Fruit fly (Drosophila melanogaster) whole organism, embryonic: ENCODE results near the gene CG33172.

Experiments used
- Atf-2 ChIP-seq: fragments of 200-800 bp; sonication (Bioruptor generic); optimal IDR thresholded peaks from 2 replicates; lab custom pipeline; 2016; ENCODE audit warnings: missing biosample characterization, missing genetic modification characterization
- CG10321 ChIP-seq: fragments of 200-800 bp; sonication (Bioruptor generic); IDR thresholded peaks from 2 replicates; pipeline ENCODE4 v1.3.6; 2022; ENCODE audit warnings: missing biosample characterization, missing genetic modification characterization
- CG10959 ChIP-seq: fragments of 200-800 bp; sonication (Bioruptor generic); IDR thresholded peaks from 2 replicates; pipeline ENCODE4 v1.3.6; 2022; ENCODE audit warnings: missing biosample characterization, missing genetic modification characterization
- CG1233 ChIP-seq: fragments of 200-800 bp; sonication (Bioruptor generic); optimal IDR thresholded peaks from 4 replicates; lab custom pipeline; 2018; ENCODE audit warnings: missing biosample characterization, mild to moderate bottlenecking, missing genetic modification characterization
- CG13624 ChIP-seq: fragments of 200-800 bp; sonication (Bioruptor generic); optimal IDR thresholded peaks from 2 replicates; lab custom pipeline; 2016; ENCODE audit warnings: missing biosample characterization, missing genetic modification characterization
- CG14014 ChIP-seq: fragments of 200-800 bp; sonication (Bioruptor generic); IDR thresholded peaks from 2 replicates; pipeline ENCODE4 v1.3.6; 2022; ENCODE audit warnings: missing biosample characterization, missing genetic modification characterization
- CG15601 ChIP-seq: fragments of 200-800 bp; sonication (Bioruptor generic); optimal IDR thresholded peaks from 3 replicates; lab custom pipeline; 2019; ENCODE audit warnings: missing biosample characterization, mild to moderate bottlenecking, missing genetic modification characterization, moderate library complexity
- CG1602 ChIP-seq: fragments of 200-800 bp; sonication (Bioruptor generic); optimal IDR thresholded peaks from 3 replicates; lab custom pipeline; 2016; ENCODE audit warnings: missing biosample characterization, missing genetic modification characterization
- CG16863 ChIP-seq: fragments of 200-800 bp; sonication (Bioruptor generic); optimal IDR thresholded peaks from 3 replicates; lab custom pipeline; 2016; ENCODE audit warnings: missing biosample characterization, missing genetic modification characterization
- CG17802 ChIP-seq: fragments of 200-800 bp; sonication (Bioruptor generic); optimal IDR thresholded peaks from 2 replicates; lab custom pipeline; 2018; ENCODE audit warnings: missing biosample characterization, mild to moderate bottlenecking, missing genetic modification characterization, moderate library complexity
- CG1792 ChIP-seq: fragments of 200-800 bp; sonication (Bioruptor generic); optimal IDR thresholded peaks from 2 replicates; lab custom pipeline; 2016; ENCODE audit warnings: missing biosample characterization, missing genetic modification characterization
- CG3065 ChIP-seq: fragments of 200-800 bp; sonication (Bioruptor generic); optimal IDR thresholded peaks from 2 replicates; lab custom pipeline; 2016; ENCODE audit warnings: missing biosample characterization, missing genetic modification characterization
- CG31388 ChIP-seq: fragments of 200-800 bp; sonication (Bioruptor generic); optimal IDR thresholded peaks from 2 replicates; lab custom pipeline; 2016; ENCODE audit warnings: missing biosample characterization, missing genetic modification characterization
- CG32767 ChIP-seq: fragments of 200-800 bp; sonication (Bioruptor generic); IDR thresholded peaks from 2 replicates; pipeline ENCODE4 v1.3.6; 2022; ENCODE audit warnings: missing biosample characterization, missing genetic modification characterization
- CG4328 ChIP-seq: fragments of 200-800 bp; sonication (Bioruptor generic); optimal IDR thresholded peaks from 3 replicates; lab custom pipeline; 2017; ENCODE audit warnings: missing biosample characterization, missing genetic modification reagents, missing genetic modification characterization
- CG6791 ChIP-seq: fragments of 200-800 bp; sonication (Bioruptor generic); IDR thresholded peaks from 3 replicates; pipeline ENCODE4 v1.3.6; 2022; ENCODE audit warnings: missing biosample characterization, missing genetic modification characterization; ENCODE audit not compliant: partially characterized antibody
- CG7963 ChIP-seq: fragments of 200-800 bp; sonication (Bioruptor generic); IDR thresholded peaks from 3 replicates; pipeline ENCODE4 v1.3.6; 2022; ENCODE audit warnings: missing biosample characterization, missing genetic modification characterization; ENCODE audit not compliant: partially characterized antibody
- CG8478 ChIP-seq: fragments of >200 bp; optimal IDR thresholded peaks from 2 replicates; lab custom pipeline; 2018
- CG9817 ChIP-seq: fragments of 200-800 bp; sonication (Bioruptor generic); optimal IDR thresholded peaks from 2 replicates; lab custom pipeline; 2018; ENCODE audit warnings: missing biosample characterization, mild to moderate bottlenecking, missing genetic modification characterization, moderate library complexity
- CkIIα-i1 ChIP-seq: fragments of 200-800 bp; sonication (Bioruptor generic); IDR thresholded peaks from 2 replicates; pipeline ENCODE4 v1.3.6; 2022; ENCODE audit warnings: missing biosample characterization, missing genetic modification characterization
- CrebB ChIP-seq: fragments of 200-800 bp; sonication (Bioruptor generic); optimal IDR thresholded peaks from 3 replicates; lab custom pipeline; 2018; ENCODE audit warnings: missing biosample characterization, mild to moderate bottlenecking, missing genetic modification characterization
- Doc2 ChIP-seq: fragments of 200-800 bp; sonication (Bioruptor generic); IDR thresholded peaks from 2 replicates; pipeline ENCODE4 v1.3.6; 2022; ENCODE audit warnings: missing biosample characterization, missing genetic modification characterization
- Ets65A ChIP-seq: fragments of 200-800 bp; sonication (Bioruptor generic); peaks from one replicate; lab custom pipeline; 2016; ENCODE audit warnings: missing biosample characterization, missing genetic modification characterization
- MBD-R2 ChIP-seq: fragments of 200-800 bp; sonication (Bioruptor generic); IDR thresholded peaks from 2 replicates; pipeline ENCODE4 v1.3.6; 2022; ENCODE audit warnings: missing biosample characterization, missing genetic modification characterization
- NFAT ChIP-seq: fragments of 200-800 bp; sonication (Bioruptor generic); IDR thresholded peaks from 2 replicates; pipeline ENCODE4 v1.3.6; 2022; ENCODE audit warnings: missing biosample characterization, missing genetic modification characterization
- Scr ChIP-seq: fragments of 200-800 bp; sonication (Bioruptor generic); IDR thresholded peaks from 2 replicates; pipeline ENCODE4 v1.3.6; 2022; ENCODE audit warnings: missing biosample characterization, missing genetic modification characterization; ENCODE audit not compliant: partially characterized antibody
- az2 ChIP-seq: fragments of 200-800 bp; sonication (Bioruptor generic); optimal IDR thresholded peaks from 3 replicates; lab custom pipeline; 2016; ENCODE audit warnings: missing biosample characterization, missing genetic modification characterization
- bigmax ChIP-seq: fragments of 200-800 bp; sonication (Bioruptor generic); optimal IDR thresholded peaks from 2 replicates; lab custom pipeline; 2018; ENCODE audit warnings: missing biosample characterization, mild to moderate bottlenecking, missing genetic modification characterization
- caup ChIP-seq: fragments of 200-800 bp; sonication (Bioruptor generic); optimal IDR thresholded peaks from 3 replicates; lab custom pipeline; 2017; ENCODE audit warnings: missing biosample characterization, mild to moderate bottlenecking, missing genetic modification characterization, moderate library complexity; ENCODE audit not compliant: severe bottlenecking
- ci ChIP-seq: fragments of 200-800 bp; sonication (Bioruptor generic); IDR thresholded peaks from 3 replicates; pipeline ENCODE4 v1.3.6; 2022; ENCODE audit warnings: missing biosample characterization, missing genetic modification characterization
- corto ChIP-seq: fragments of 200-800 bp; sonication (Bioruptor generic); optimal IDR thresholded peaks from 2 replicates; lab custom pipeline; 2016; ENCODE audit warnings: missing biosample characterization, mild to moderate bottlenecking, missing genetic modification characterization, moderate library complexity
- crc ChIP-seq: fragments of 200-800 bp; sonication (Bioruptor generic); optimal IDR thresholded peaks from 2 replicates; lab custom pipeline; 2016; ENCODE audit warnings: missing biosample characterization, missing genetic modification characterization
- crol ChIP-seq: fragments of 200-800 bp; sonication (Bioruptor generic); IDR thresholded peaks from 2 replicates; pipeline ENCODE4 v1.3.6; 2022; ENCODE audit warnings: missing biosample characterization, missing genetic modification characterization
- dan ChIP-seq: fragments of 200-800 bp; sonication (Bioruptor generic); IDR thresholded peaks from 2 replicates; pipeline ENCODE4 v1.3.6; 2022; ENCODE audit warnings: missing biosample characterization, missing genetic modification characterization
- dmrt99B ChIP-seq: fragments of 200-800 bp; sonication (Bioruptor generic); optimal IDR thresholded peaks from 2 replicates; lab custom pipeline; 2018; ENCODE audit warnings: missing biosample characterization, mild to moderate bottlenecking, missing genetic modification characterization, moderate library complexity
- esg ChIP-seq: fragments of 200-800 bp; sonication (Bioruptor generic); conservative IDR thresholded peaks from 2 replicates; pipeline ENCODE4 v1.3.6; 2022; ENCODE audit warnings: missing biosample characterization, missing genetic modification characterization
- gcm ChIP-seq: fragments of 200-800 bp; sonication (Bioruptor generic); optimal IDR thresholded peaks from 2 replicates; lab custom pipeline; 2019; ENCODE audit warnings: missing biosample characterization, mild to moderate bottlenecking, missing genetic modification characterization, moderate library complexity
- grau ChIP-seq: fragments of 200-800 bp; optimal IDR thresholded peaks from 3 replicates; lab custom pipeline; 2019; ENCODE audit warnings: missing biosample characterization, mild to moderate bottlenecking, missing genetic modification characterization, moderate library complexity
- jing ChIP-seq: fragments of 200-800 bp; sonication (Bioruptor generic); optimal IDR thresholded peaks from 2 replicates; lab custom pipeline; 2018; ENCODE audit warnings: missing biosample characterization, mild to moderate bottlenecking, missing genetic modification characterization
- kah ChIP-seq: fragments of 200-800 bp; sonication (Bioruptor generic); optimal IDR thresholded peaks from 2 replicates; lab custom pipeline; 2018; ENCODE audit warnings: missing biosample characterization, mild to moderate bottlenecking, missing genetic modification characterization
- kay ChIP-seq: fragments of 200-800 bp; sonication (Bioruptor generic); optimal IDR thresholded peaks from 2 replicates; lab custom pipeline; 2016; ENCODE audit warnings: missing biosample characterization, missing genetic modification characterization
- phol ChIP-seq: fragments of 200-800 bp; sonication (Bioruptor generic); optimal IDR thresholded peaks from 3 replicates; lab custom pipeline; 2018; ENCODE audit warnings: missing biosample characterization, mild to moderate bottlenecking, missing genetic modification characterization, moderate library complexity
- pros ChIP-seq: fragments of 200-800 bp; sonication (Bioruptor generic); optimal IDR thresholded peaks from 3 replicates; lab custom pipeline; 2019; ENCODE audit warnings: missing biosample characterization, mild to moderate bottlenecking, missing genetic modification characterization, moderate library complexity
- pum ChIP-seq: fragments of 200-800 bp; sonication (Bioruptor generic); optimal IDR thresholded peaks from 2 replicates; lab custom pipeline; 2016; ENCODE audit warnings: missing biosample characterization, missing genetic modification characterization
- rib ChIP-seq: fragments of 200-800 bp; sonication (Bioruptor generic); IDR thresholded peaks from 2 replicates; pipeline ENCODE4 v1.3.6; 2022; ENCODE audit warnings: missing biosample characterization, missing genetic modification characterization
- sisA ChIP-seq: fragments of 200-800 bp; sonication (Bioruptor generic); IDR thresholded peaks from 2 replicates; pipeline ENCODE4 v1.3.6; 2022; ENCODE audit warnings: missing biosample characterization, missing genetic modification characterization
- ssp ChIP-seq: fragments of 200-800 bp; sonication (Bioruptor generic); IDR thresholded peaks from 2 replicates; pipeline ENCODE4 v1.3.6; 2022; ENCODE audit warnings: missing biosample characterization, missing genetic modification characterization
- unpg ChIP-seq: fragments of 200-800 bp; sonication (Bioruptor generic); optimal IDR thresholded peaks from 3 replicates; lab custom pipeline; 2018; ENCODE audit warnings: missing biosample characterization, mild to moderate bottlenecking, missing genetic modification characterization, moderate library complexity
- vvl ChIP-seq: fragments of 200-800 bp; sonication (Bioruptor generic); IDR thresholded peaks from 2 replicates; pipeline ENCODE4 v1.3.6; 2022; ENCODE audit warnings: missing biosample characterization, missing genetic modification characterization
- zfh1 ChIP-seq: fragments of 200-800 bp; sonication (Bioruptor generic); IDR thresholded peaks from 3 replicates; pipeline ENCODE4 v1.3.6; 2022; ENCODE audit warnings: missing biosample characterization, missing genetic modification characterization

Gene CG33172

dm6 chrX:15788235-15789187 is 19.0 kb downstream of the CG33172 start, which contains the start of gene Rhp (continued):
- TF ChIP-seq kay (GFP tag; lab: Kevin White, UChicago) (no peak), CG4328 (GFP tag; lab: Kevin White, UChicago) (peak; percentile 50), Ets65A (no peak), bigmax (GFP tag; lab: Kevin White, UChicago) (no peak), az2 (GFP tag; lab: Kevin White, UChicago) (no peak), CG14014 (peak; percentile 63; the same call in 1 of the 2 replicates), pros (no peak), NFAT (GFP tag; lab: Robert Waterston, UW) (no peak), zfh1 (GFP tag; lab: Robert Waterston, UW) (no peak; the same call in 2 of the 3 replicates), pum (GFP tag; lab: Kevin White, UChicago) (no peak), CG9817 (tag; lab: Kevin White, UChicago) (no peak), Atf-2 (no peak), unpg (GFP tag; lab: Kevin White, UChicago) (peak; percentile 51), CG6791 (peak; percentile 15; the same call in 1 of the 3 replicates), esg (no peak), dan (GFP tag; lab: Robert Waterston, UW) (no peak), gcm (GFP tag; lab: Kevin White, UChicago) (peak; percentile 71), CG7963 (GFP tag; lab: Robert Waterston, UW) (no peak), CG32767 (GFP tag; lab: Robert Waterston, UW) (no peak), CG10959 (GFP tag; lab: Robert Waterston, UW) (no peak), jing (GFP tag; lab: Kevin White, UChicago) (no peak), CG1792 (GFP tag; lab: Kevin White, UChicago) (no peak), sisA (GFP tag; lab: Robert Waterston, UW) (no peak), ci (peak; percentile 31; the same call in 1 of the 3 replicates), rib (GFP tag; lab: Robert Waterston, UW) (no peak), Doc2 (GFP tag; lab: Robert Waterston, UW) (no peak), CG10321 (GFP tag; lab: Robert Waterston, UW) (no peak), ssp (no peak), CG16863 (GFP tag; lab: Kevin White, UChicago) (peak; percentile 4), CrebB (tag; lab: Kevin White, UChicago) (peak; percentile 76), caup (GFP tag; lab: Kevin White, UChicago) (peak; percentile 31), CG8478 (no peak), CG1233 (peak; percentile 47), CG17802 (tag; lab: Kevin White, UChicago) (no peak), phol (tag; lab: Kevin White, UChicago) (no peak), kah (GFP tag; lab: Kevin White, UChicago) (peak; percentile 36), corto (GFP tag; lab: Kevin White, UChicago) (no peak), CkIIα-i1 (no peak), CG1602 (GFP tag; lab: Kevin White, UChicago) (no peak), CG31388 (no peak), CG3065 (GFP tag; lab: Kevin White, UChicago) (no peak), crol (GFP tag; lab: Robert Waterston, UW) (no peak), dmrt99B (tag; lab: Kevin White, UChicago) (no peak), vvl (GFP tag; lab: Robert Waterston, UW) (no peak), CG15601 (peak; percentile 76), crc (GFP tag; lab: Kevin White, UChicago) (no peak), MBD-R2 (GFP tag; lab: Robert Waterston, UW) (peak; percentile 7), CG13624 (no peak), Scr (GFP tag; lab: Robert Waterston, UW) (no peak; the same call in 1 of the 2 replicates), grau (tag; lab: Kevin White, UChicago) (peak; percentile 19)
